Worm (Caenorhabditis elegans): ENCODE results near the gene R151.10.

The R151.10 gene

ce11 chrIII:7207903-7208497 is 22.7 kb downstream of the R151.10 start, which contains the start of gene rpl-6 (continued):
- peak; percentile 72 for TF ChIP-seq egl-27 (tag; optimal IDR thresholded peaks at IDR 0.05)

DNA sequence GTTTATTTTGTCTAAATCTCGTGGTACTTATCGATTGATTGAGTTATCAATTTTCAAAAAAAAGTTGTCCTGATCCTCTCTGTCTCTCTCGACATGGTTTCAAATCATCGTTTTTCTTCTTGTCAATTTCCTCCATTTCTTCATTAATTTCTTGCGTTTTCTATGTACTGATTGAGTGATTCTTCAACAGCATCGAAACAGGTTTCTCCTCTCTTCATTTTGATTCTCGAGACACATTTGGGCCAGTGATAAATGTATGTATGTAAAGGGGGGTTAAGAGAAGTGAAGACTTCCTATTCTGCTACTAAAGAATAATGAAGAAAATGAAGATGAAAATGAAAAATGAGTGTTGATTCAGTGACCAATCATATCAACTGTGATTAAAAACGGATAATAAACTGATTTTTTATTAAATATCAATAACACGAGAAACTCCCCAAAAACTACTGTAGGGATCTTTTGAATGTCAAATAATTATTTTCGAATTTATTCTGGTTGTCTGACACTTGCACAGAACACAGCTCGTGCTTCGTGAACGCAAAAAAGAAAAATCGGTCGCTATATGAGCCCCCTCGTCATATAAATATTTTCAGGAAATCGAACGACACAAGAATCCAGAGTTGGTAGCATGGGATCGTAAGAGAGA is 27.5 kb downstream of the R151.10 start:
- TF ChIP-seq ceh-28 (tag; optimal IDR thresholded peaks at IDR 0.05) (peak; percentile 49), mdl-1 (tag; optimal IDR thresholded peaks at IDR 0.05) (no peak), lsy-12 (tag; optimal IDR thresholded peaks at IDR 0.05) (peak; percentile 5), fkh-2 (tag; optimal IDR thresholded peaks at IDR 0.05) (no peak), R02D3.7 (tag; optimal IDR thresholded peaks at IDR 0.05) (no peak), nhr-23 (tag; optimal IDR thresholded peaks at IDR 0.05) (peak; percentile 68), snpc-4 (tag; optimal IDR thresholded peaks at IDR 0.05) (no peak), pha-4 (tag; optimal IDR thresholded peaks at IDR 0.05) (no peak), nhr-25 (tag; optimal IDR thresholded peaks at IDR 0.05) (peak; percentile 58), elt-3 (tag; optimal IDR thresholded peaks at IDR 0.05) (peak in 1 of 3 experiments; percentile 44)

- TF ChIP-seq elt-3 (tag; optimal IDR thresholded peaks at IDR 0.05), result peak in 1 of 3 experiments; percentile 47
- TF ChIP-seq nhr-43 (tag; optimal IDR thresholded peaks at IDR 0.05; ENCODE audit: poor library complexity, severe bottlenecking), result peak; percentile 62
- peak; percentile 80 for TF ChIP-seq nhr-25 (tag; optimal IDR thresholded peaks at IDR 0.05)
- TF ChIP-seq nhr-77 (tag; optimal IDR thresholded peaks at IDR 0.05), result no peak
- TF ChIP-seq nhr-23 (tag; optimal IDR thresholded peaks at IDR 0.05), result peak; percentile 89
- no peak for TF ChIP-seq nhr-11 (tag; optimal IDR thresholded peaks at IDR 0.05)
Observed at ce11 chrIII:7201378-7202256, 29.1 kb downstream of the R151.10 start, which contains the start of gene dpy-31. Gene dpy-31, plus strand, starts transcription at chrIII:7202206.

ce11 chrIII:7199467-7199866 is 31.3 kb downstream of the R151.10 start:
- peak; percentile 5 for TF ChIP-seq nhr-25 (tag; optimal IDR thresholded peaks at IDR 0.05)
- TF ChIP-seq lin-15B (tag; optimal IDR thresholded peaks at IDR 0.05), result no peak
- TF ChIP-seq nhr-43 (tag; optimal IDR thresholded peaks at IDR 0.05; ENCODE audit: poor library complexity, severe bottlenecking), result peak; percentile 32
- peak; percentile 47 for TF ChIP-seq nhr-23 (tag; optimal IDR thresholded peaks at IDR 0.05)

DNA sequence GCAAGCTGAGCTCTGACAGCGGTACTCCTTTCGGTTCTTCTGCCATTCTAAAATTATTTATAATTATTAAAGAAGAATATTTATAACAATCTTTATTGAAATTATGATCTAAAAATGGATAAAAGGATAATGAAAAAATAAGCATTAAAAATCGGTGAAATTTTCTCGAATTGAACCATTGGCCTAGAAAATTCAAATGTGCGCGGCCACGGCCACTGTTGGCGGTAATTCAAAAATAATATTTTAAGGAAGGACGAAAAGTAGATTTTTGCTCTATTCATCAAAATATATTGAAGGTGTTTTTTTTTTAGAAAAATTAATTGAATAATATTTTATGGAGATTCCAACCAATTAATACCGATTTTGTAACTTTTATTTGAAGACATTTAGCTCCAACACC is 31.9 kb downstream of the R151.10 start, which contains the start of gene pfd-5:
Gene pfd-5 (minus strand): TSS at position 47 of the 400 bp plus-strand sequence.
- TF ChIP-seq elt-1 (tag; optimal IDR thresholded peaks at IDR 0.05), result no peak
- peak; percentile 45 for TF ChIP-seq nhr-23 (tag; optimal IDR thresholded peaks at IDR 0.05)
- TF ChIP-seq egl-27 (tag; optimal IDR thresholded peaks at IDR 0.05), result no peak
- TF ChIP-seq elt-2 (tag; optimal IDR thresholded peaks at IDR 0.05), result no peak
- TF ChIP-seq mml-1 (tag; optimal IDR thresholded peaks at IDR 0.05), result no peak
- no peak for TF ChIP-seq fkh-10 (GFP tag; optimal IDR thresholded peaks at IDR 0.05)
- TF ChIP-seq ceh-28 (tag; optimal IDR thresholded peaks at IDR 0.05), result no peak
- TF ChIP-seq ceh-16 (tag; optimal IDR thresholded peaks at IDR 0.05), result no peak
- peak; percentile 7 for TF ChIP-seq lsy-12 (tag; optimal IDR thresholded peaks at IDR 0.05)
- TF ChIP-seq skn-1 (tag; optimal IDR thresholded peaks at IDR 0.05), result no peak
- peak; percentile 84 for TF ChIP-seq nhr-43 (tag; optimal IDR thresholded peaks at IDR 0.05; ENCODE audit: poor library complexity, severe bottlenecking)
- TF ChIP-seq nhr-28 (tag; optimal IDR thresholded peaks at IDR 0.05), result no peak
- TF ChIP-seq ztf-4 (tag; optimal IDR thresholded peaks at IDR 0.05), result no peak
- no peak for TF ChIP-seq nhr-77 (tag; optimal IDR thresholded peaks at IDR 0.05)
- TF ChIP-seq nhr-11 (tag; optimal IDR thresholded peaks at IDR 0.05), result no peak
- TF ChIP-seq pqm-1 (tag; optimal IDR thresholded peaks at IDR 0.05), result no peak
- peak; percentile 61 for TF ChIP-seq lin-15B (tag; optimal IDR thresholded peaks at IDR 0.05)
- TF ChIP-seq egl-5 (tag; optimal IDR thresholded peaks at IDR 0.05), result peak; percentile 3
- TF ChIP-seq snpc-4 (tag; optimal IDR thresholded peaks at IDR 0.05), result no peak
- no peak for TF ChIP-seq ceh-9 (tag; optimal IDR thresholded peaks at IDR 0.05)
- no peak for TF ChIP-seq nhr-12 (tag; optimal IDR thresholded peaks at IDR 0.05)
- no peak for TF ChIP-seq jun-1 (tag; optimal IDR thresholded peaks at IDR 0.05)
- TF ChIP-seq nfya-1 (tag; optimal IDR thresholded peaks at IDR 0.05; ENCODE audit: insufficient read depth), result peak; percentile 64
- TF ChIP-seq ceh-82 (tag; optimal IDR thresholded peaks at IDR 0.05), result no peak
- TF ChIP-seq fkh-2 (tag; optimal IDR thresholded peaks at IDR 0.05), result no peak
- TF ChIP-seq pha-4 (tag; optimal IDR thresholded peaks at IDR 0.05), result peak; percentile 76
- TF ChIP-seq ZK546.5 (tag; optimal IDR thresholded peaks at IDR 0.05), result no peak
- TF ChIP-seq daf-12 (tag; optimal IDR thresholded peaks at IDR 0.05), result no peak
- no peak for TF ChIP-seq zag-1 (tag; optimal IDR thresholded peaks at IDR 0.05)
- peak; percentile 15 for TF ChIP-seq nhr-25 (tag; optimal IDR thresholded peaks at IDR 0.05)
- no peak for TF ChIP-seq ama-1 (optimal IDR thresholded peaks at IDR 0.05)
- no peak for TF ChIP-seq nhr-237 (tag; optimal IDR thresholded peaks at IDR 0.05)
- no peak for TF ChIP-seq unc-62 (GFP tag; optimal IDR thresholded peaks at IDR 0.05)
- no peak for TF ChIP-seq lin-39 (tag; optimal IDR thresholded peaks at IDR 0.05)
- no peak for TF ChIP-seq elt-3 (tag; optimal IDR thresholded peaks at IDR 0.05)
- TF ChIP-seq sea-2 (GFP tag; optimal IDR thresholded peaks at IDR 0.05), result no peak
- TF ChIP-seq fos-1 (tag; optimal IDR thresholded peaks at IDR 0.05), result no peak
